Fruit fly (Drosophila melanogaster): ENCODE measurements around the gene Fhos.

dm6 chr3L:8836162-8836561, 82.7 kb downstream of the Fhos start, which contains the start of gene CG32026:
- TF ChIP-seq fkh (GFP tag; optimal IDR thresholded peaks at IDR 0.05) (no peak), Ets21C (GFP tag; optimal IDR thresholded peaks at IDR 0.05) (no peak), CG9139 (GFP tag; optimal IDR thresholded peaks at IDR 0.05) (no peak), CG32006 (GFP tag; optimal IDR thresholded peaks at IDR 0.05) (no peak), CG3919 (GFP tag; optimal IDR thresholded peaks at IDR 0.05) (no peak), Sox102F (GFP tag; optimal IDR thresholded peaks at IDR 0.05) (no peak)
